Worm (Caenorhabditis elegans) whole organism, L4 larva: ENCODE data around the gene T06C12.12.

Experiments
- D1046.2 ChIP-seq: fragments of 200-800 bp; sonication (Bioruptor generic); IDR thresholded peaks from 2 replicates; pipeline ENCODE4 v1.3.6; 2022; ENCODE audit warnings: missing genetic modification characterization, missing compliant biosample characterization
- F37D6.2 ChIP-seq: sonication (generic microtip); optimal IDR thresholded peaks from 2 replicates; lab custom pipeline; 2016; ENCODE audit warnings: mild to moderate bottlenecking, missing genetic modification characterization, missing compliant biosample characterization
- F49E8.2 ChIP-seq: sonication (generic microtip); optimal IDR thresholded peaks from 2 replicates; lab custom pipeline; 2016; ENCODE audit warnings: missing compliant biosample characterization, mild to moderate bottlenecking, missing genetic modification characterization, borderline replicate concordance
- ZK337.2 ChIP-seq: fragments of 200-800 bp; sonication (Bioruptor generic); IDR thresholded peaks from 2 replicates; pipeline ENCODE4 v1.3.6; 2022; ENCODE audit warnings: missing genetic modification reagents, missing genetic modification characterization, missing compliant biosample characterization
- hlh-30 ChIP-seq: sonication (generic microtip); optimal IDR thresholded peaks from 2 replicates; lab custom pipeline; 2017; ENCODE audit warnings: antibody characterized with exemption, mild to moderate bottlenecking, missing genetic modification characterization, missing compliant biosample characterization; ENCODE audit not compliant: insufficient read depth
- lsy-2 ChIP-seq, 2 experiments: fragments of 150-350 bp in 1 of 2; sonication (generic microtip) in 1 of 2; optimal IDR thresholded peaks; 2 replicates each; lab custom pipeline; 2014 to 2017; ENCODE audit warnings: missing biosample characterization in 2 of 2, missing genetic modification characterization in 2 of 2
- nhr-25 ChIP-seq: sonication (generic microtip); optimal IDR thresholded peaks from 2 replicates; lab custom pipeline; 2017; ENCODE audit warnings: missing genetic modification characterization, mild to moderate bottlenecking, missing compliant biosample characterization, antibody characterized with exemption, moderate library complexity, borderline replicate concordance; ENCODE audit not compliant: insufficient read depth
- nhr-77 ChIP-seq: fragments of 150-350 bp; optimal IDR thresholded peaks from 2 replicates; lab custom pipeline; 2014; ENCODE audit warnings: missing biosample characterization, missing genetic modification characterization
- pha-4 ChIP-seq, 2 experiments: fragments of 150-350 bp in 1 of 2; fragments of 200-800 bp in 1 of 2; sonication (Bioruptor generic) in 1 of 2; IDR thresholded peaks in 1 of 2; optimal IDR thresholded peaks in 1 of 2; 2 replicates each; pipeline versions ENCODE4 v1.3.6 to Lab custom; 2014 to 2022; ENCODE audit warnings: missing genetic modification characterization in 2 of 2, missing genetic modification reagents in 2 of 2, missing biosample characterization in 1 of 2, missing compliant biosample characterization in 1 of 2
- unc-130 ChIP-seq: sonication (generic microtip); optimal IDR thresholded peaks from 2 replicates; lab custom pipeline; 2016; ENCODE audit warnings: missing genetic modification reagents, missing genetic modification characterization, missing compliant biosample characterization
- ztf-7 ChIP-seq: fragments of 150-350 bp; optimal IDR thresholded peaks from 2 replicates; lab custom pipeline; 2014; ENCODE audit warnings: missing biosample characterization, missing genetic modification characterization

ce11 chrV:15900564-15900963 is 8.7 kb downstream of the T06C12.12 start:
- TF ChIP-seq D1046.2 (GFP tag; lab: Robert Waterston, UW) (no peak), nhr-25 (tag; lab: Kevin White, UChicago) (no peak), unc-130 (GFP tag; lab: Kevin White, UChicago) (no peak), ztf-7 (tag; lab: Kevin White, UChicago) (no peak), lsy-2 (tag; optimal IDR thresholded peaks at IDR 0.05; lab: Kevin White, UChicago) (no peak), pha-4 (GFP tag; IDR thresholded peaks at IDR 0.05; lab: Robert Waterston, UW) (no peak), pha-4 (tag; optimal IDR thresholded peaks at IDR 0.05; lab: Kevin White, UChicago) (no peak), F37D6.2 (no peak), hlh-30 (no peak), ZK337.2 (no peak), nhr-77 (tag; lab: Kevin White, UChicago) (no peak), F49E8.2 (tag; lab: Kevin White, UChicago) (no peak)
